Fruit fly (Drosophila melanogaster) whole organism, pupa: Measurements from ENCODE around the gene CG12289.
A peak's percentile ranks its signal among the peaks of the same experiment; 100 is the strongest.

Source experiments
- CG10348 ChIP-seq: fragments of 200-800 bp; sonication (Bioruptor generic); IDR thresholded peaks from 2 replicates; pipeline ENCODE4 v1.3.6; 2022; ENCODE audit warnings: missing biosample characterization, missing genetic modification characterization
- CG12605 ChIP-seq: fragments of 200-800 bp; sonication (Bioruptor generic); IDR thresholded peaks from 2 replicates; pipeline ENCODE4 v1.3.6; 2022; ENCODE audit warnings: missing biosample characterization, missing genetic modification characterization
- CG13204 ChIP-seq: fragments of 200-800 bp; sonication (Bioruptor generic); optimal IDR thresholded peaks from 2 replicates; lab custom pipeline; 2018; ENCODE audit warnings: missing biosample characterization, mild to moderate bottlenecking, missing genetic modification characterization, moderate library complexity
- CG14655 ChIP-seq: fragments of 200-800 bp; sonication (Bioruptor generic); optimal IDR thresholded peaks from 3 replicates; lab custom pipeline; 2017; ENCODE audit warnings: mild to moderate bottlenecking, missing biosample characterization, missing genetic modification reagents, missing genetic modification characterization
- CG15710 ChIP-seq: fragments of 200-800 bp; sonication (Bioruptor generic); optimal IDR thresholded peaks from 2 replicates; lab custom pipeline; 2018; ENCODE audit warnings: missing biosample characterization, mild to moderate bottlenecking, missing genetic modification characterization, moderate library complexity
- CG17806 ChIP-seq: fragments of 200-800 bp; sonication (Bioruptor generic); optimal IDR thresholded peaks from 2 replicates; lab custom pipeline; 2018; ENCODE audit warnings: missing biosample characterization, mild to moderate bottlenecking, missing genetic modification characterization, moderate library complexity
- CG32121 ChIP-seq: fragments of 200-800 bp; sonication (Bioruptor generic); IDR thresholded peaks from 2 replicates; pipeline ENCODE4 v1.3.6; 2022; ENCODE audit warnings: missing biosample characterization, missing genetic modification characterization
- CG34367 ChIP-seq: fragments of 200-800 bp; sonication (Bioruptor generic); optimal IDR thresholded peaks from 2 replicates; lab custom pipeline; 2018; ENCODE audit warnings: missing biosample characterization, mild to moderate bottlenecking, missing genetic modification characterization
- CG4496 ChIP-seq: fragments of 200-800 bp; sonication (Bioruptor generic); IDR thresholded peaks from 3 replicates; pipeline ENCODE4 v1.3.6; 2022; ENCODE audit warnings: missing biosample characterization, missing genetic modification characterization
- CG8159 ChIP-seq: fragments of 200-800 bp; sonication (Bioruptor generic); optimal IDR thresholded peaks from 3 replicates; lab custom pipeline; 2018; ENCODE audit warnings: missing biosample characterization, mild to moderate bottlenecking, missing genetic modification characterization, moderate library complexity
- CG8301 ChIP-seq: fragments of 200-800 bp; sonication (Bioruptor generic); optimal IDR thresholded peaks from 2 replicates; lab custom pipeline; 2018; ENCODE audit warnings: missing biosample characterization, mild to moderate bottlenecking, missing genetic modification characterization
- CG9948 ChIP-seq: fragments of 200-800 bp; sonication (Bioruptor generic); optimal IDR thresholded peaks from 2 replicates; lab custom pipeline; 2018; ENCODE audit warnings: missing biosample characterization, mild to moderate bottlenecking, missing genetic modification characterization, moderate library complexity
- D1 ChIP-seq: fragments of 200-800 bp; sonication (Bioruptor generic); optimal IDR thresholded peaks from 2 replicates; lab custom pipeline; 2018; ENCODE audit warnings: missing biosample characterization, mild to moderate bottlenecking, missing genetic modification characterization, moderate library complexity
- EcR ChIP-seq: fragments of 200-800 bp; sonication (Bioruptor generic); optimal IDR thresholded peaks from 3 replicates; lab custom pipeline; 2019; ENCODE audit warnings: missing biosample characterization, missing genetic modification characterization, mild to moderate bottlenecking, moderate library complexity, missing genetic modification reagents
- Ets98B ChIP-seq: fragments of 200-800 bp; sonication (Bioruptor generic); IDR thresholded peaks from 2 replicates; pipeline ENCODE4 v1.3.6; 2022; ENCODE audit warnings: missing biosample characterization, missing genetic modification characterization
- Pif1A ChIP-seq: fragments of 200-800 bp; sonication (Bioruptor generic); optimal IDR thresholded peaks from 3 replicates; lab custom pipeline; 2016; ENCODE audit warnings: missing biosample characterization, missing genetic modification characterization
- Pif1B ChIP-seq: fragments of 200-800 bp; sonication (Bioruptor generic); optimal IDR thresholded peaks from 3 replicates; lab custom pipeline; 2016; ENCODE audit warnings: missing biosample characterization, missing genetic modification characterization
- Snoo ChIP-seq: fragments of 200-800 bp; sonication (Bioruptor generic); optimal IDR thresholded peaks from 3 replicates; lab custom pipeline; 2017; ENCODE audit warnings: missing biosample characterization, mild to moderate bottlenecking, missing genetic modification characterization, inconsistent platforms
- fd96Ca ChIP-seq: fragments of 200-800 bp; sonication (Bioruptor generic); IDR thresholded peaks from 3 replicates; pipeline ENCODE4 v1.3.6; 2022; ENCODE audit warnings: missing biosample characterization, missing genetic modification characterization
- gl ChIP-seq: fragments of 200-800 bp; sonication (Bioruptor generic); optimal IDR thresholded peaks from 2 replicates; lab custom pipeline; 2018; ENCODE audit warnings: missing biosample characterization, mild to moderate bottlenecking, missing genetic modification characterization
- rn ChIP-seq: fragments of 200-800 bp; sonication (Bioruptor generic); IDR thresholded peaks from 2 replicates; pipeline ENCODE4 v1.3.6; 2022; ENCODE audit warnings: missing biosample characterization, missing genetic modification characterization

CG12289 gene

DNA sequence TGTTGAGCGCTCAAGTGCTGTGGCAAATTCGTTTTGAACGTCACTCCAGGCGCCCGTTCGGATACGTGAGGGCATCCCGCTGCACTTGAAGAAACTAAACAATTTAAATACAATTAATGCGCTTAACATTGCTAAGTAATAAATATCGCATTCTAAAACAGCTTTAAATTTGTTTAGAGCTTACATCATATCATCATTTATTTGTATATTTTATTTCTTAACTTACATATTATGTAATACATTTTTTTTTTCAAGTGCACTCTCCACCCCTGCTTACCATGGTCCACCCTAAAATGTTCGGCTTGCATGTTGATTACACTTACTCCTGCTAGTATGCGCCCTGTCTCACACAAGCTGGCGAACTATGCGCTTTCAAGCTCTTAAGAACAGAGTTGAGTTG, 42.9 kb downstream of the CG12289 start:
- TF ChIP-seq EcR (GFP tag; lab: Kevin White, UChicago) (no peak), Ets98B (GFP tag; lab: Robert Waterston, UW) (no peak), CG15710 (tag; lab: Kevin White, UChicago) (peak; percentile 74), CG9948 (tag; lab: Kevin White, UChicago) (peak; percentile 65), CG12605 (peak; percentile 7; the same call in 1 of the 2 replicates), CG34367 (tag; lab: Kevin White, UChicago) (peak; percentile 52), gl (tag; lab: Kevin White, UChicago) (peak; percentile 14), D1 (tag; lab: Kevin White, UChicago) (peak; percentile 29), CG8301 (peak; percentile 34), CG14655 (GFP tag; lab: Kevin White, UChicago) (peak; percentile 52), CG8159 (peak; percentile 96), CG17806 (tag; lab: Kevin White, UChicago) (peak; percentile 63), rn (GFP tag; lab: Robert Waterston, UW) (no peak), CG4496 (GFP tag; lab: Robert Waterston, UW) (peak; percentile 56; the same call in 1 of the 3 replicates), fd96Ca (GFP tag; lab: Robert Waterston, UW) (0 out of 3 replicates have a peak, but pooled peaks have one; percentile 35), CG13204 (GFP tag; lab: Kevin White, UChicago) (no peak), CG32121 (peak; percentile 53; the same call in 1 of the 2 replicates), Pif1B (peak; percentile 24), Snoo (tag; lab: Kevin White, UChicago) (peak; percentile 48), Pif1A (GFP tag; lab: Kevin White, UChicago) (peak; percentile 75), CG10348 (GFP tag; lab: Robert Waterston, UW) (no peak)
- TF ChIP-seq, all 21 proteins: peak for 16

DNA sequence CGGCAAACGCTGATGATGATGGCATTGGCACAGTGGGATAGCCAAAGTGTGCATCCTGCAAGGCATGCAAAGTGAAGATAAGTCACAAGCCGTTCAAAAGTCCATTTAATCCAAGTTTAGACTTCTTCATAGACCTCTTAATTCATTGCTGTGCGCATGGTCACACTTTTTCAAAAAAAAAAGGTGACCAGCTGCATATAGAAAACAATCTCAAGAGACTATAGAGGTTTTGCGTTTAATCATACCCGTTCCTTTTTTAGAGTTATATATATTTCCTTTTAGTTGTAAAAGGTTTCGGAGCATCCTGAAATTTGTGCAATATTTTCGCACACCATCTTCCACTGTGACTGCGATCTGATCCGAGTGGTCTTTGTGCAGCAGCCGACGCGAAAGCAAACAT, 43.8 kb downstream of the CG12289 start:
- TF ChIP-seq CG32121 (no peak), CG15710 (tag; lab: Kevin White, UChicago) (peak; percentile 34), CG13204 (GFP tag; lab: Kevin White, UChicago) (no peak), Pif1A (GFP tag; lab: Kevin White, UChicago) (no peak), EcR (GFP tag; lab: Kevin White, UChicago) (no peak), CG34367 (tag; lab: Kevin White, UChicago) (no peak), CG17806 (tag; lab: Kevin White, UChicago) (no peak), Ets98B (GFP tag; lab: Robert Waterston, UW) (no peak), Snoo (tag; lab: Kevin White, UChicago) (peak; percentile 26), CG10348 (GFP tag; lab: Robert Waterston, UW) (no peak), CG14655 (GFP tag; lab: Kevin White, UChicago) (peak; percentile 49), CG4496 (GFP tag; lab: Robert Waterston, UW) (no peak), gl (tag; lab: Kevin White, UChicago) (no peak), CG8159 (peak; percentile 46), Pif1B (no peak), D1 (tag; lab: Kevin White, UChicago) (no peak), rn (GFP tag; lab: Robert Waterston, UW) (no peak), CG9948 (tag; lab: Kevin White, UChicago) (no peak), fd96Ca (GFP tag; lab: Robert Waterston, UW) (peak; percentile 32; the same call in 1 of the 3 replicates), CG8301 (peak; percentile 39), CG12605 (no peak)

DNA sequence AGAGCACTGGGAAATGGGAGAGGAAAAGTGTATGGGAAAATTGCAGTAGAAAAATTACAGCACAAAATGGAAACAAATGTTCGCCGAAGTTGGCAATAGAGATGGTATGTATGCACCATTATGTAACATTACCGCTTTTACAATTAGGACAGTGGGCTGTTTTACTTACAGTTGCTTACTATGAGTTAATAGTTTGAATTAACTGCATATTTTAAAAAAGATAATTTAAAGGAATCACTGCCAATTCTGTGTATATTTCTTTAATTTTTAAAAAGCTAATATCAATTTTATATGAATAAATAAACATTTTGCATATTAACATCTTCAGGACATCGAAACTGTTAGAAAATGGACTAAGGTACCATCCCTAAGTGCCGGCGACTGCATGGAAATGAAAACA, 44.6 kb downstream of the CG12289 start:
- no peak for TF ChIP-seq Pif1A (GFP tag; lab: Kevin White, UChicago)
- no peak for TF ChIP-seq rn (GFP tag; lab: Robert Waterston, UW)

DNA sequence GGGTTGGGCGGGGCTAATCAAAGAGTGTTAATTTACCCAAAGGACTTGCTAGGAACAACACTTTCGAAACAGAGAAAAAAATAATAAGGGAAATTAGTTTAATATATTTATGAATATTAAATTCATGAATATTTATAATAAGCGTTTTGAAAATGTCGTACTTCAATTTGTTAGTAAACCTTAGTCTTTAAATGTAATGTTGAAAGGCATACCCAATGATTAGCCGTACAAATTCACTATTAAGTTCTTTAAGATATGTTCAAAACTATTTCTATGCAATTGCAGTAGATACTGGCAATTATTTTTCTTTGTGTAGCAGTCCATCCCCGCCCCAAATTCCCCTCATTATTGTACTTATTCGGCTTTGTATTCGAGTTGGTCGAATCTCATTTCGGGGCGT, 47.8 kb downstream of the CG12289 start:
- TF ChIP-seq CG15710 (tag; lab: Kevin White, UChicago) (no peak), CG32121 (no peak), CG14655 (GFP tag; lab: Kevin White, UChicago) (no peak), fd96Ca (GFP tag; lab: Robert Waterston, UW) (no peak), CG34367 (tag; lab: Kevin White, UChicago) (no peak), EcR (GFP tag; lab: Kevin White, UChicago) (no peak), CG12605 (no peak), CG13204 (GFP tag; lab: Kevin White, UChicago) (no peak), rn (GFP tag; lab: Robert Waterston, UW) (no peak), Pif1B (no peak)

DNA sequence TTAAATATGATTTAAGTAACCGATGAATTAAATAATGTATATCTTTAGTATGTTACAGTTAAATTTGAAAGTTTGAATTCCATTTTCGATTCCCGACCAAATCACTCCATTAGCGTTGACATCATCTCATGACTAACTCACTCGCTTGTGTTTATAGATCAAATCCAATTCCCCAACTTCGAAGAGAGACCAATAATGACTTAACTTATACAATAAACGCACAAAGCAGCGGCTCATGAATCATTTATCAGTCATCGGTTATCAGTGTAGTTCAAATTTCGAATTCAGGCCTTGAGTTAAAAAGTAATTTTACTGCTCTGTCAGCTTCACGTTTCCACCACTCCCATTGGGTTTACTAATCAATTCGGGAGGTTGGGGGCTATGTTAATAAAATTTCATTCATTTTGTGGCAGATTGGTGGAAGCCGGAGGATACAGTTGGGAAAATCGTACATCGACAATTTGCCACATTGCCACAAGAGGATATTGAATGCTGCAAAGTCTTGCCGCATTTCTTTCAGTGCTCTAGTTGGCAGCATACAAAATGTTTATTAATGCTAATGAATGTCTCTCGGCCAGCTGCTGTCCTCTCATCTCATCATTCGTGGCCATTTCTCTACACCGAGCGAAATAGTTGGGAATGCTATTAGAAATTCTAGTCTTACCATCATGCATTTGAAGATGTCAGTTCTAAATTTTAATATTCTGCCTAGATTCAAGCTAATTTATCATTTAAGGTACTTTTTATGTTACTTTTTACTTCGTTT, 49.8 kb downstream of the CG12289 start:
- TF ChIP-seq CG17806 (tag; lab: Kevin White, UChicago), result no peak
- TF ChIP-seq CG14655 (GFP tag; lab: Kevin White, UChicago), result peak; percentile 23
- no peak for TF ChIP-seq CG8301
- TF ChIP-seq, all 21 proteins: peak for 1

DNA sequence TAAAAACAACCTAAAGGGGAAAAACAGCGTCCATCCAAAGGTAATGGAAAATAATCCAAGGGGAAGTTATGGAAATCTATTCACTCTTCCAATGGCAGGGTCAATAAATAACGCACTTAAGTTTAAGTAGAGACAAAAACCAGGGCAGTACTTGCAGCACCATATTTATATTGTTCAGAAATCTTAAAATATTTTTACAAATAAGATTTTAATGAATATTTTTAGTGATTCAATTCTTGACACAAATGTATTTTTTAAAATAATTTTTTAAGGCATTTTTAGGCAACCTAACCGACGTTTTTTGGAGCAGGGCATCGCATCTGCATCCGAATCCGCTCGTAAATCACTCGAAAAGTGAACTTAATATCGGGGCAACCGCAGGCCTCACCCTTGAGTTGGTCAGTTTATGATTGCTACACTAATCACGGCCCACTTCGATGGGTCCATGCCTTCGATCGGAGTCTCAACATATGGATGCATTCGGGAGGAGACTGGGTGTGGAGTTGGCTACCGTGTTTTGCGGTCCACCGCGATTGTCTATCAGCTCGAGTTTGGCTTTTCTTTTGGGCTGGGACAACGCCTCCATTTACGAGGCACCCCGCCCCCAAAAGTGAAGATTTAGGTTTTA, 51.0 kb downstream of the CG12289 start:
- TF ChIP-seq CG8159 (peak; percentile 21), CG15710 (tag; lab: Kevin White, UChicago) (peak; percentile 24), Snoo (tag; lab: Kevin White, UChicago) (peak; percentile 3), CG9948 (tag; lab: Kevin White, UChicago) (peak; percentile 41), CG8301 (no peak), CG32121 (no peak), Pif1A (GFP tag; lab: Kevin White, UChicago) (peak; percentile 12)
- TF ChIP-seq, all 21 proteins: peak for 5
